Fruit fly (Drosophila melanogaster): ENCODE measurements around the gene CG33128.

CG33128 gene

DNA sequence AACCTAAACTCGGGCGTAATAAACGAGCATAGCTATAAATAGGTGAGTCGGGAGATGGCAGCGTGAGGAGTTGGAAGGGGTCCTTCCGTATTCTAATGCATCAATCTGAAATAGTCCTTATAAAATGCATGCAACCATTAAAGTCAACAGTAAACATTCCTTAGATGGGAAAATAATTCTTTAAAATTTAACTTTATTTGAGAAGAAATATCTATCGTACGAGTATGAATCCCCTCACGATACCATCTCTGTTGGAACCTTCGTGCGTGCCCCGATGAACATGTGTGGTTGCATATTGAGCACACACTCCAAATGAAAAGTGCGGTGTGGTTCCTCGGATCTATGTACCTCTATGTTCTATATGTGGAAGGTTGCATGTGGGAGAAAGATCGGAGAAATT lies 31.7 kb upstream of the CG33128 start:
- TF ChIP-seq h (optimal IDR thresholded peaks at IDR 0.05): no peak
- TF ChIP-seq ttk (optimal IDR thresholded peaks at IDR 0.05): no peak
- TF ChIP-seq Sin3A (optimal IDR thresholded peaks at IDR 0.05): no peak
- TF ChIP-seq Myc (optimal IDR thresholded peaks at IDR 0.05): no peak
- TF ChIP-seq psq (optimal IDR thresholded peaks at IDR 0.05): no peak
- TF ChIP-seq insv (optimal IDR thresholded peaks at IDR 0.05): no peak

DNA sequence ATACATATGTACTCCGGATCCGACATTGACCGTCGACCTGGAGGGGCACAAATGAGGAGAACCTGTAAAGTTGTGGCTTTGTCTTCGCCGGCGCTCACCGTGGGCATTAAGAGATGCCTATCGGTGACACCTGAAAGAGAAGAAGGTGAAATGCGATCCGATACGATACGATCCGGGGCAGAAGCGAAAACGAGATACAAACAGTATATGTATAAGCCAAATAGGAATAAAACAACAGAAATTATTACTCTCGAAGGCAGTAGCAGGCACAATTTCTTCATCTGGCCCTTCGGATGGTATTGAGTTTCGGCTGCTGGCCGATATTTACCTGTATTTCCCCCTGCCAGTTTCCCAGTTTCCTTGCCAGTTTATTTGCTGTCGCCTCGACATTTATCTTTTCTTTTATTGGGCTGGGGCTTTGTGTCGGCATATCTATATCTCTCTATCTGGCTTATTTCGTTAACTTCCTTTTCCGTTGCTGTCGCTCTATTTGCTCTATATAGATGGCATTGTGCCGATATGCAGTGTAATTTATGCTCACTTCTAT lies 30.4 kb upstream of the CG33128 start:
- TF ChIP-seq insv (optimal IDR thresholded peaks at IDR 0.05) (no peak), psq (optimal IDR thresholded peaks at IDR 0.05) (no peak), Myc (optimal IDR thresholded peaks at IDR 0.05) (no peak), h (optimal IDR thresholded peaks at IDR 0.05) (no peak), Sin3A (optimal IDR thresholded peaks at IDR 0.05) (no peak), ttk (optimal IDR thresholded peaks at IDR 0.05) (no peak)

dm6 chr2L:1470009-1470408 lies 23.9 kb upstream of the CG33128 start:
- no peak for TF ChIP-seq ttk (optimal IDR thresholded peaks at IDR 0.05)
- TF ChIP-seq Sin3A (optimal IDR thresholded peaks at IDR 0.05): no peak

- TF ChIP-seq insv (optimal IDR thresholded peaks at IDR 0.05) (no peak), Sin3A (optimal IDR thresholded peaks at IDR 0.05) (no peak), psq (optimal IDR thresholded peaks at IDR 0.05) (no peak), Myc (optimal IDR thresholded peaks at IDR 0.05) (no peak), h (optimal IDR thresholded peaks at IDR 0.05) (no peak), ttk (optimal IDR thresholded peaks at IDR 0.05) (no peak)
Measured at dm6 chr2L:1470772-1471171, 23.1 kb upstream of the CG33128 start.

DNA sequence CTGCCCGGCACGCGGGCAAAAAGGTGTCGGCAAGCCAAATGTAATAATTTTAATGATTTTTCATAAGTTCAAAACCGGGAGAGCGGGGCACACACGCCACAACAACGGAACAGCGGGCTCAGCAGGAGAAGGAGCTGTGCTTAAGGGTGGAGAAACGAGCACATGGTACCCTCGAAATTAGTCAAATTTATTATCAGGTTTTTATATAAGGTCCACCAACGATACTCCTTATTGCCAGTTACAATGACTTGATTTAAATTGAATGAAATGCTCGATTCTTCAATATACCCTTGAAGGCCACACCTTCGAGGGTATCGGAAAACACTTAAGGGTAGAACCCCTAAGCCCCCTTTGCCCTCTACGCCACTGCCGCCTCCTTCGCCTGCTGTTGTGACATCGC lies 20.4 kb upstream of the CG33128 start:
- TF ChIP-seq ttk (optimal IDR thresholded peaks at IDR 0.05) (no peak), insv (optimal IDR thresholded peaks at IDR 0.05) (no peak), Myc (optimal IDR thresholded peaks at IDR 0.05) (no peak), psq (optimal IDR thresholded peaks at IDR 0.05) (no peak), h (optimal IDR thresholded peaks at IDR 0.05) (no peak), Sin3A (optimal IDR thresholded peaks at IDR 0.05) (no peak)

dm6 chr2L:1476872-1477503 lies 16.9 kb upstream of the CG33128 start:
- TF ChIP-seq psq (optimal IDR thresholded peaks at IDR 0.05): no peak
- no peak for TF ChIP-seq h (optimal IDR thresholded peaks at IDR 0.05)
- TF ChIP-seq Myc (optimal IDR thresholded peaks at IDR 0.05): no peak
- no peak for TF ChIP-seq Sin3A (optimal IDR thresholded peaks at IDR 0.05)
- TF ChIP-seq ttk (optimal IDR thresholded peaks at IDR 0.05): no peak
- no peak for TF ChIP-seq insv (optimal IDR thresholded peaks at IDR 0.05)

DNA sequence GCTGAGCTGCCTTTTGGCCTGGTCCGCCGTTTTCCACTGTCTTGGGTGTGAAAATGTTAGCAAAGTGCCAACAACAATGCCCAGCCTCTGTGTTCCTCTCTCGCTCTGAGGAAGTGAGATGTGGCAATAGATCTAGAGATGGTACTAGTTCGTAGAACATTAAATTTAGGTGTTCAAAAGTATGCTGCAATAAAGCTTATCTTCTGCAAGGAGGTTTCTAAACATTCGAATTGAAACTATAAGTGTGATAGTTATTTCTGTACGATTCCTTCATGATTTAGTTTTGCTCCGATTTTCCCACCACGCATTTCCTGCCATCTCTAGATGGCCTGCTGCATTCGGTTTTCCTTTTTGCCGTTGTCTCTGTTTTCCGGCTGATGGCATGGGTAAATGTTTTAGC lies 15.4 kb upstream of the CG33128 start:
- TF ChIP-seq ttk (optimal IDR thresholded peaks at IDR 0.05): no peak

dm6 chr2L:1485975-1486665 lies 7.8 kb upstream of the CG33128 start:
- TF ChIP-seq psq (optimal IDR thresholded peaks at IDR 0.05) (no peak), Sin3A (optimal IDR thresholded peaks at IDR 0.05) (no peak), h (optimal IDR thresholded peaks at IDR 0.05) (no peak), Myc (optimal IDR thresholded peaks at IDR 0.05) (no peak), ttk (optimal IDR thresholded peaks at IDR 0.05) (no peak), insv (optimal IDR thresholded peaks at IDR 0.05) (no peak)

DNA sequence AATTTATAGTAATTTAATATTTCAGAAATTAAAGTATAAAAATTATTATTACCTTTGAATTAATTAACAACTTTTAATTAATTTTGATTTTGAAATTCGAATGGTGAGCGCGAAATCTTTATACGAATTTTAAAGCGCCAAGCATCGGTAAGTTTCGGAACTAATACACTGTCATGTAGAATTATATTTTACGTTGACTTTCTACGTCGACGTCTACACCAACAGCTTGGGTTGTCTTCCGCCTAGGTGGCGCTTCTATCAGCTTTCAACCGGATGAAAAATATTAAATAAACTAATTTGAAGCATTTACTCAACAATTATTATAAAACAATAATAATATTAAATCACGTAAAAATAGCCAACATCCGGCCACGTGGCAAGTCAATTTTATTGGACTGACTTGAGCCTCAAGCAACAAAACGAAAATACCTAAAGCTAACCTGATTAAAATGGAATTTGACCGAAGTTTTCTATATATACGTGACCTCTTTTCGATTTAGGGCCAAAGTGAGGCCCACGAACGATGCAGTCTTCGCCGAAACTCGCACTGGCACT lies 2.0 kb upstream of the CG33128 start, which contains the start of gene CG31928:
Gene CG31928 (plus strand): TSS at position 505 of the 555 bp plus-strand sequence.
- no peak for TF ChIP-seq Sin3A (optimal IDR thresholded peaks at IDR 0.05)
- TF ChIP-seq insv (optimal IDR thresholded peaks at IDR 0.05): no peak
- no peak for TF ChIP-seq h (optimal IDR thresholded peaks at IDR 0.05)
- no peak for TF ChIP-seq psq (optimal IDR thresholded peaks at IDR 0.05)
- TF ChIP-seq ttk (optimal IDR thresholded peaks at IDR 0.05): no peak
- no peak for TF ChIP-seq Myc (optimal IDR thresholded peaks at IDR 0.05)

DNA sequence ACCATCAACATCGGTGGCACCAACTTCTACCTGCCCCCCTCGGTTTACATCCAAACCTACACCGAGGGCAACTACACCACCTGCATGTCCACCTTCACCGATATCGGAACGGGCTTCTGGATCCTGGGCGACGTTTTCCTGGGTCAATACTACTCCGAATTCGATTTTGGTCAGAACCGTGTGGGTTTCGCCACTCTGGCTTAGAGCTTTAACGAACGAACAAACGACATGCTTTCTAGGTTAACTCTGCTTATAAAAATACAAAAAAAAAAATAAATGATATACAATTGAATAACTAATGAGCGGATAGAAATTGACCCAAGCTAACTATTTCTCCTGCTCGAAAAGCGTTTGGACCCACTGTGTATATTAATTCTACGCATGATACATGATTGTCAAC lies 1.3 kb downstream of the CG33128 start, which contains the start of gene CG31926:
Gene CG31926 (plus strand): TSS at position 301 of the 400 bp plus-strand sequence.
- TF ChIP-seq ttk (optimal IDR thresholded peaks at IDR 0.05) (no peak), psq (optimal IDR thresholded peaks at IDR 0.05) (no peak), Sin3A (optimal IDR thresholded peaks at IDR 0.05) (no peak), Myc (optimal IDR thresholded peaks at IDR 0.05) (no peak), h (optimal IDR thresholded peaks at IDR 0.05) (no peak), insv (optimal IDR thresholded peaks at IDR 0.05) (no peak)

DNA sequence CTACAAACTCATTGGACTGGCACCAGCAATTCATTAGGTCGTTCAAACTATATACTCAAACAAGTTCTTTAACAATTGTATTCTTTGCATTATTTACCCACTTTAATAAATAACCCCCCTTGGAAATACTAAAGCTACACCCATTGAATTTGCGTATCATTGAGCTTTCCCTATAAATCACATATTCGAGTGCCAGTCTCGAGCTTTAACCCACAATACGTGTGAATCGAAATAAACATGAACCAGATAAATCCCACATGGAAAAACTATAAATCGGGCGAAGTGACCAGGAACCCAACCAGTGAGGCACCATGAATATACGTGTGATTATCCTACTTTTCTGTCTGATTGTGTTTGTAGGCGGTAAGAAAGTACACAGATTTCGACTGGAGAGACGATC lies 3.1 kb downstream of the CG33128 start, which contains the start of gene CG31661:
Gene CG31661 (plus strand): TSS at position 301 of the 400 bp plus-strand sequence.
- no peak for TF ChIP-seq insv (optimal IDR thresholded peaks at IDR 0.05)
- TF ChIP-seq Sin3A (optimal IDR thresholded peaks at IDR 0.05): no peak
- no peak for TF ChIP-seq ttk (optimal IDR thresholded peaks at IDR 0.05)
- no peak for TF ChIP-seq psq (optimal IDR thresholded peaks at IDR 0.05)
- no peak for TF ChIP-seq h (optimal IDR thresholded peaks at IDR 0.05)
- TF ChIP-seq Myc (optimal IDR thresholded peaks at IDR 0.05): no peak

DNA sequence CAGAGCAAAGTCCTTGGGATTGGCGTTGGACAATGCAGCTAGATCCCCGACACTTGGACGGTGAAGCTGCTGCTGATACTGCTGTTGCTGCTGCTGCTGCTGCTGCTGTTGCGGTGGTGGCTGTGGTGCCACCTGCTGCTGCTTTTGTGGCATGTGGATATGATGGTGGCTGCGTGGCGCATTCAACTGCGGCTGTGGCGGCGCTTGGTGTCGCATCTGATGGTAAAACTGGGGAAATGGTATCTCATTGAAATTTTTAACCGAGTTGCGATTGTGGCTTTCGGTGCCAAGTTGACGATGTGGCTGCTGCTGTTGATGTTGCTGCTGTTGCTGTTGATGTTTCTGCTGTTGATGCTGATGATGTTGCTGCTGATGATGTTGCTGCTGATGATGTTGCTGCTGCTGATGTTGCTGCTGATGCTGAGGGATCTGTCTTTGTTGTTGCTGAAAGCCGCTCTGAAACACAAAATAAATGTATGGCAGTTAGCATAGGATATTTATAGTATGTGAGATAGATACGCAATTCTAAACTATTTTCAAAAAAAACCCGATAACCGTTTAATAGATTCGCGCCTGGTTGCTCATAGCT lies 5.2 kb downstream of the CG33128 start:
- no peak for TF ChIP-seq ttk (optimal IDR thresholded peaks at IDR 0.05)
- no peak for TF ChIP-seq Sin3A (optimal IDR thresholded peaks at IDR 0.05)
- TF ChIP-seq Myc (optimal IDR thresholded peaks at IDR 0.05): no peak
- TF ChIP-seq h (optimal IDR thresholded peaks at IDR 0.05): no peak
- TF ChIP-seq insv (optimal IDR thresholded peaks at IDR 0.05): no peak
- TF ChIP-seq psq (optimal IDR thresholded peaks at IDR 0.05): no peak

All from Kc167 (cell line).